Fruit fly (Drosophila melanogaster): ENCODE results near the gene CG7168.
A peak's percentile ranks its signal among the peaks of the same experiment; 100 is the strongest.

The CG7168 gene

dm6 chr3R:18235879-18236278, 10.0 kb upstream of the CG7168 start, which contains the start of gene repo (continued):
- TF ChIP-seq onecut (GFP tag; IDR thresholded peaks at IDR 0.05) (no peak), Gug (GFP tag; IDR thresholded peaks at IDR 0.05) (no peak), kay (GFP tag; optimal IDR thresholded peaks at IDR 0.05) (no peak), CG10462 (GFP tag; optimal IDR thresholded peaks at IDR 0.05) (no peak), Nf-YB (GFP tag; optimal IDR thresholded peaks at IDR 0.05) (peak; percentile 99), cato (GFP tag; optimal IDR thresholded peaks at IDR 0.05; ENCODE audit: borderline replicate concordance) (no peak), repo (GFP tag; optimal IDR thresholded peaks at IDR 0.05) (peak; percentile 19), croc (GFP tag; conservative IDR thresholded peaks at IDR 0.05) (no peak), slou (GFP tag; optimal IDR thresholded peaks at IDR 0.05) (no peak), CG12769 (tag; optimal IDR thresholded peaks at IDR 0.05) (no peak), nmo (GFP tag; optimal IDR thresholded peaks at IDR 0.05) (no peak), Hr39 (optimal IDR thresholded peaks at IDR 0.05) (no peak), CG9817 (tag; optimal IDR thresholded peaks at IDR 0.05) (no peak), lilli (GFP tag; optimal IDR thresholded peaks at IDR 0.05) (no peak), CG7839 (tag; optimal IDR thresholded peaks at IDR 0.05) (no peak), CG12155 (GFP tag; optimal IDR thresholded peaks at IDR 0.05) (no peak), GATAe (GFP tag; conservative IDR thresholded peaks at IDR 0.05) (no peak), chm (GFP tag; IDR thresholded peaks at IDR 0.05) (peak; percentile 25; the same call in 1 of the 2 replicates), gcm2 (GFP tag; optimal IDR thresholded peaks at IDR 0.05) (no peak), fd64A (GFP tag; optimal IDR thresholded peaks at IDR 0.05) (no peak), zf30C (GFP tag; optimal IDR thresholded peaks at IDR 0.05) (no peak), ro (GFP tag; IDR thresholded peaks at IDR 0.05) (no peak), sc (optimal IDR thresholded peaks at IDR 0.05) (no peak), sc (GFP tag; optimal IDR thresholded peaks at IDR 0.05) (no peak), CG9437 (GFP tag; optimal IDR thresholded peaks at IDR 0.05) (no peak), CG1832 (GFP tag; optimal IDR thresholded peaks at IDR 0.05) (peak; percentile 90), CG12104 (GFP tag; optimal IDR thresholded peaks at IDR 0.05) (no peak), scrt (GFP tag; optimal IDR thresholded peaks at IDR 0.05) (no peak), HLHmδ (GFP tag; optimal IDR thresholded peaks at IDR 0.05) (no peak), schlank (tag; optimal IDR thresholded peaks at IDR 0.05) (no peak), twi (tag; optimal IDR thresholded peaks at IDR 0.05) (no peak), Oli (tag; optimal IDR thresholded peaks at IDR 0.05) (no peak), Rx (GFP tag; IDR thresholded peaks at IDR 0.05) (no peak), Adf1 (GFP tag; IDR thresholded peaks at IDR 0.05) (peak; percentile 89), Asciz (GFP tag; optimal IDR thresholded peaks at IDR 0.05) (no peak), Dref (GFP tag; IDR thresholded peaks at IDR 0.05) (peak; percentile 23; the same call in 1 of the 2 replicates), Deaf1 (tag; optimal IDR thresholded peaks at IDR 0.05) (peak; percentile 6), disco-r (GFP tag; optimal IDR thresholded peaks at IDR 0.05) (no peak), h (optimal IDR thresholded peaks at IDR 0.05) (no peak), nerfin-1 (tag; optimal IDR thresholded peaks at IDR 0.05) (peak; percentile 43), Optix (GFP tag; IDR thresholded peaks at IDR 0.05) (no peak), wor (GFP tag; IDR thresholded peaks at IDR 0.05) (no peak), nau (GFP tag; optimal IDR thresholded peaks at IDR 0.05) (no peak), pita (GFP tag; optimal IDR thresholded peaks at IDR 0.05) (no peak), CG11456 (GFP tag; IDR thresholded peaks at IDR 0.05) (no peak), ab (GFP tag; optimal IDR thresholded peaks at IDR 0.05) (no peak), CG7745 (tag; optimal IDR thresholded peaks at IDR 0.05) (no peak), CG8924 (tag; optimal IDR thresholded peaks at IDR 0.05) (no peak), kah (GFP tag; optimal IDR thresholded peaks at IDR 0.05) (no peak), Dip2 (GFP tag; IDR thresholded peaks at IDR 0.05) (no peak), tll (GFP tag; optimal IDR thresholded peaks at IDR 0.05) (peak in 1 of 2 experiments; percentile 51), CG14050 (GFP tag; IDR thresholded peaks at IDR 0.05) (no peak), Dek (tag; optimal IDR thresholded peaks at IDR 0.05) (no peak)

Measured in whole organism, embryonic.